Fruit fly (Drosophila melanogaster) whole organism, wandering third instar larva: Measurements from ENCODE around the gene CG9483.

Experiments used
- Abd-B ChIP-seq: fragments of >200 bp; optimal IDR thresholded peaks from 2 replicates; lab custom pipeline; 2017; ENCODE audit warnings: missing biosample characterization, missing genetic modification characterization
- CG9705 ChIP-seq: fragments of 200-800 bp; sonication (Bioruptor generic); optimal IDR thresholded peaks from 2 replicates; lab custom pipeline; 2018; ENCODE audit warnings: missing biosample characterization, mild to moderate bottlenecking, missing genetic modification characterization
- CrebA ChIP-seq: fragments of 200-800 bp; sonication (Bioruptor generic); optimal IDR thresholded peaks from 2 replicates; lab custom pipeline; 2016; ENCODE audit warnings: missing biosample characterization, mild to moderate bottlenecking, missing genetic modification characterization, borderline replicate concordance
- Dfd ChIP-seq: fragments of >200 bp; optimal IDR thresholded peaks from 2 replicates; lab custom pipeline; 2017; ENCODE audit warnings: missing biosample characterization, missing genetic modification characterization
- Dif ChIP-seq: fragments of 200-275, 200-300 bp; sonication (Bioruptor generic); optimal IDR thresholded peaks from 2 replicates; lab custom pipeline; 2018; ENCODE audit warnings: missing biosample characterization, missing genetic modification characterization; ENCODE audit not compliant: partially characterized antibody
- GATAd ChIP-seq: sonication (Bioruptor generic); optimal IDR thresholded peaks from 2 replicates; lab custom pipeline; 2016; ENCODE audit warnings: missing biosample characterization, missing genetic modification characterization
- HLH106 ChIP-seq: fragments of 200-800 bp; optimal IDR thresholded peaks from 3 replicates; lab custom pipeline; 2019; ENCODE audit warnings: missing biosample characterization, mild to moderate bottlenecking, missing genetic modification characterization, moderate library complexity
- Hnf4 ChIP-seq: fragments of 200-800 bp; sonication (Bioruptor generic); optimal IDR thresholded peaks from 2 replicates; lab custom pipeline; 2016; ENCODE audit warnings: missing biosample characterization, mild to moderate bottlenecking, missing genetic modification characterization
- Hr78 ChIP-seq: fragments of >200 bp; optimal IDR thresholded peaks from 2 replicates; lab custom pipeline; 2017; ENCODE audit warnings: missing biosample characterization, missing genetic modification characterization
- Jra ChIP-seq: sonication (Bioruptor generic); optimal IDR thresholded peaks from 2 replicates; lab custom pipeline; 2016; ENCODE audit warnings: missing biosample characterization, missing genetic modification characterization
- Mio ChIP-seq: sonication (Bioruptor generic); optimal IDR thresholded peaks from 2 replicates; lab custom pipeline; 2016; ENCODE audit warnings: missing biosample characterization, missing genetic modification characterization
- Myc ChIP-seq: fragments of >200 bp; optimal IDR thresholded peaks from 2 replicates; lab custom pipeline; 2017
- N ChIP-seq: fragments of >200 bp; optimal IDR thresholded peaks from 2 replicates; lab custom pipeline; 2018; ENCODE audit warnings: missing biosample characterization, missing external identifiers, missing genetic modification characterization
- OdsH ChIP-seq: fragments of 200-800 bp; sonication (Bioruptor generic); optimal IDR thresholded peaks from 2 replicates; lab custom pipeline; 2016; ENCODE audit warnings: missing biosample characterization, mild to moderate bottlenecking, missing genetic modification characterization
- Rel ChIP-seq, 2 experiments: fragments of 200-800 bp; sonication (Bioruptor generic) in 1 of 2; optimal IDR thresholded peaks; 2 replicates in 1 of 2; 3 replicates in 1 of 2; lab custom pipeline; 2016 to 2019; ENCODE audit warnings: mild to moderate bottlenecking in 2 of 2, missing biosample characterization in 2 of 2, missing genetic modification characterization in 2 of 2, moderate library complexity in 1 of 2
- Sp1 ChIP-seq: fragments of 200-800 bp; sonication (Bioruptor generic); optimal IDR thresholded peaks from 3 replicates; lab custom pipeline; 2019; ENCODE audit warnings: missing biosample characterization, mild to moderate bottlenecking, missing genetic modification characterization, moderate library complexity
- Vsx2 ChIP-seq: fragments of 200-300, 225-300 bp; sonication (Bioruptor generic); optimal IDR thresholded peaks from 2 replicates; lab custom pipeline; 2018; ENCODE audit warnings: missing biosample characterization, missing genetic modification characterization; ENCODE audit not compliant: partially characterized antibody
- br ChIP-seq: fragments of 200-800 bp; sonication (Bioruptor generic); optimal IDR thresholded peaks from 2 replicates; lab custom pipeline; 2016; ENCODE audit warnings: missing biosample characterization, missing genetic modification characterization
- brk ChIP-seq: fragments of 200-800 bp; sonication (Bioruptor generic); optimal IDR thresholded peaks from 2 replicates; lab custom pipeline; 2016; ENCODE audit warnings: missing biosample characterization, mild to moderate bottlenecking, missing genetic modification characterization
- dl ChIP-seq, 2 experiments: fragments of 175-275, 200-275 bp in 1 of 2; fragments of 200-275 bp in 1 of 2; sonication (Bioruptor generic); optimal IDR thresholded peaks; lab custom pipeline; 2018; ENCODE audit warnings: mild to moderate bottlenecking in 2 of 2, missing biosample characterization in 2 of 2, missing genetic modification characterization in 2 of 2, moderate library complexity in 2 of 2; ENCODE audit not compliant: partially characterized antibody in 2 of 2, insufficient read depth in 1 of 2
- dmrt93B ChIP-seq: fragments of 200-800 bp; sonication (Bioruptor generic); optimal IDR thresholded peaks from 2 replicates; lab custom pipeline; 2018; ENCODE audit warnings: missing biosample characterization, mild to moderate bottlenecking, missing genetic modification characterization
- dsf ChIP-seq: sonication (Bioruptor generic); optimal IDR thresholded peaks from 2 replicates; lab custom pipeline; 2016; ENCODE audit warnings: missing biosample characterization, missing genetic modification characterization, borderline replicate concordance
- ey ChIP-seq: fragments of 200-800 bp; sonication (Bioruptor generic); optimal IDR thresholded peaks from 2 replicates; lab custom pipeline; 2016; ENCODE audit warnings: missing biosample characterization, missing genetic modification characterization
- foxo ChIP-seq, 2 experiments: fragments of 200-800 bp; sonication (Bioruptor generic); optimal IDR thresholded peaks; 2 replicates in 1 of 2; 3 replicates in 1 of 2; lab custom pipeline; 2016 to 2017; ENCODE audit warnings: missing biosample characterization in 2 of 2, missing genetic modification characterization in 2 of 2
- fru ChIP-seq: fragments of 200-800 bp; sonication (Bioruptor generic); optimal IDR thresholded peaks from 3 replicates; lab custom pipeline; 2016; ENCODE audit warnings: missing biosample characterization, mild to moderate bottlenecking, missing genetic modification characterization
- h ChIP-seq: fragments of 200-800 bp; sonication (Bioruptor generic); optimal IDR thresholded peaks from 3 replicates; lab custom pipeline; 2016; ENCODE audit warnings: missing biosample characterization, mild to moderate bottlenecking, missing genetic modification characterization
- jim ChIP-seq: fragments of 175-275, 200-325 bp; sonication (Bioruptor generic); optimal IDR thresholded peaks from 2 replicates; lab custom pipeline; 2016; ENCODE audit warnings: missing biosample characterization, mild to moderate bottlenecking, missing genetic modification characterization
- lola ChIP-seq: fragments of >200 bp; optimal IDR thresholded peaks from 2 replicates; lab custom pipeline; 2017; ENCODE audit warnings: missing biosample characterization, missing genetic modification characterization
- pan ChIP-seq: fragments of >200 bp; optimal IDR thresholded peaks from 2 replicates; lab custom pipeline; 2017
- psq ChIP-seq: fragments of 200-800 bp; sonication (Bioruptor generic); optimal IDR thresholded peaks from 3 replicates; lab custom pipeline; 2017; ENCODE audit warnings: missing biosample characterization, mild to moderate bottlenecking, missing genetic modification characterization, moderate library complexity
- rgr ChIP-seq: fragments of 200-800 bp; sonication (Bioruptor generic); optimal IDR thresholded peaks from 3 replicates; lab custom pipeline; 2016; ENCODE audit warnings: missing biosample characterization, mild to moderate bottlenecking, missing genetic modification characterization
- sage ChIP-seq: fragments of 200-800 bp; sonication (Bioruptor generic); optimal IDR thresholded peaks from 2 replicates; lab custom pipeline; 2016; ENCODE audit warnings: missing biosample characterization, mild to moderate bottlenecking, missing genetic modification characterization
- sv ChIP-seq: fragments of 200-800 bp; sonication (Bioruptor generic); optimal IDR thresholded peaks from 3 replicates; lab custom pipeline; 2016; ENCODE audit warnings: missing biosample characterization, missing genetic modification characterization
- tai ChIP-seq: sonication (Bioruptor generic); optimal IDR thresholded peaks from 2 replicates; lab custom pipeline; 2016; ENCODE audit warnings: missing biosample characterization, missing genetic modification characterization
- usp ChIP-seq: fragments of >200 bp; optimal IDR thresholded peaks from 2 replicates; lab custom pipeline; 2017; ENCODE audit warnings: missing biosample characterization, missing genetic modification characterization
- woc ChIP-seq: sonication (Bioruptor generic); optimal IDR thresholded peaks from 2 replicates; lab custom pipeline; 2016; ENCODE audit warnings: missing biosample characterization, mild to moderate bottlenecking, missing genetic modification characterization

CG9483 gene

dm6 chr2L:8846726-8847554, 19.6 kb upstream of the CG9483 start:
- TF ChIP-seq fru = peak; percentile 88
- TF ChIP-seq Dif (GFP tag; lab: Kevin White, UChicago) = no peak

dm6 chr2L:8849170-8849569, 17.4 kb upstream of the CG9483 start:
- no peak for TF ChIP-seq Hr78 (GFP tag; lab: Kevin White, UChicago)
- no peak for TF ChIP-seq Dif (GFP tag; lab: Kevin White, UChicago)
- TF ChIP-seq CrebA (GFP tag; lab: Kevin White, UChicago) = no peak
- no peak for TF ChIP-seq Dfd (GFP tag; lab: Kevin White, UChicago)
- no peak for TF ChIP-seq HLH106 (tag; lab: Kevin White, UChicago)
- TF ChIP-seq lola = no peak
- no peak for TF ChIP-seq pan (lab: Kevin White, UChicago)
- TF ChIP-seq Abd-B (GFP tag; lab: Kevin White, UChicago) = no peak
- no peak for TF ChIP-seq Mio
- no peak for TF ChIP-seq Myc (lab: Kevin White, UChicago)
- TF ChIP-seq brk = no peak
- no peak for TF ChIP-seq Rel (GFP tag; optimal IDR thresholded peaks at IDR 0.05; lab: Kevin White, UChicago)
- TF ChIP-seq Rel (tag; optimal IDR thresholded peaks at IDR 0.05; lab: Kevin White, UChicago) = no peak
- TF ChIP-seq usp (GFP tag; lab: Kevin White, UChicago) = no peak
- TF ChIP-seq ey (GFP tag; lab: Kevin White, UChicago) = no peak
- no peak for TF ChIP-seq Sp1 (GFP tag; lab: Kevin White, UChicago)
- no peak for TF ChIP-seq GATAd (GFP tag; lab: Kevin White, UChicago)
- no peak for TF ChIP-seq Hnf4 (GFP tag; lab: Kevin White, UChicago)
- no peak for TF ChIP-seq OdsH (GFP tag; lab: Kevin White, UChicago)
- TF ChIP-seq Vsx2 (GFP tag; lab: Kevin White, UChicago) = no peak
- TF ChIP-seq dsf (GFP tag; lab: Kevin White, UChicago) = no peak

dm6 chr2L:8851061-8851460, 15.5 kb upstream of the CG9483 start:
- TF ChIP-seq brk (no peak), sv (GFP tag; lab: Kevin White, UChicago) (no peak), CG9705 (no peak), N (GFP tag; lab: Kevin White, UChicago) (no peak), dl (GFP tag; optimal IDR thresholded peaks at IDR 0.05; lab: Kevin White, UChicago; ENCODE audit: insufficient read depth in 1 of 2, partially characterized antibody in 2 of 2) (no peak), Hnf4 (GFP tag; lab: Kevin White, UChicago) (no peak), dmrt93B (GFP tag; lab: Kevin White, UChicago) (no peak), OdsH (GFP tag; lab: Kevin White, UChicago) (no peak)

dm6 chr2L:8852235-8852634, 14.3 kb upstream of the CG9483 start:
- TF ChIP-seq rgr (GFP tag; lab: Kevin White, UChicago) (peak; percentile 32), h (GFP tag; lab: Kevin White, UChicago) (peak; percentile 35), foxo (GFP tag; optimal IDR thresholded peaks at IDR 0.05; lab: Kevin White, UChicago) (peak in 1 of 2 experiments; percentile 9), CrebA (GFP tag; lab: Kevin White, UChicago) (no peak)

dm6 chr2L:8855482-8855881, 11.1 kb upstream of the CG9483 start:
- TF ChIP-seq Sp1 (GFP tag; lab: Kevin White, UChicago) = peak; percentile 14
- TF ChIP-seq CG9705 = no peak
- TF ChIP-seq sv (GFP tag; lab: Kevin White, UChicago) = no peak
- no peak for TF ChIP-seq tai (GFP tag; lab: Kevin White, UChicago)
- TF ChIP-seq CrebA (GFP tag; lab: Kevin White, UChicago) = no peak
- no peak for TF ChIP-seq br (GFP tag; lab: Kevin White, UChicago)
- peak; percentile 73 for TF ChIP-seq h (GFP tag; lab: Kevin White, UChicago)
- TF ChIP-seq Dfd (GFP tag; lab: Kevin White, UChicago) = no peak
- TF ChIP-seq brk = peak; percentile 5
- TF ChIP-seq N (GFP tag; lab: Kevin White, UChicago) = no peak
- TF ChIP-seq jim (GFP tag; lab: Kevin White, UChicago) = no peak
- TF ChIP-seq dmrt93B (GFP tag; lab: Kevin White, UChicago) = peak; percentile 30
- TF ChIP-seq Hnf4 (GFP tag; lab: Kevin White, UChicago) = no peak
- TF ChIP-seq foxo (GFP tag; optimal IDR thresholded peaks at IDR 0.05; lab: Kevin White, UChicago) = peak in 1 of 2 experiments; percentile 65
- TF ChIP-seq rgr (GFP tag; lab: Kevin White, UChicago) = peak; percentile 9
- no peak for TF ChIP-seq Myc (lab: Kevin White, UChicago)
- peak; percentile 31 for TF ChIP-seq psq (GFP tag; lab: Kevin White, UChicago)
- TF ChIP-seq HLH106 (tag; lab: Kevin White, UChicago) = peak; percentile 69
- TF ChIP-seq OdsH (GFP tag; lab: Kevin White, UChicago) = no peak
- no peak for TF ChIP-seq Rel (GFP tag; optimal IDR thresholded peaks at IDR 0.05; lab: Kevin White, UChicago)
- no peak for TF ChIP-seq Rel (tag; optimal IDR thresholded peaks at IDR 0.05; lab: Kevin White, UChicago)
- no peak for TF ChIP-seq usp (GFP tag; lab: Kevin White, UChicago)
- no peak for TF ChIP-seq pan (lab: Kevin White, UChicago)
- TF ChIP-seq woc (GFP tag; lab: Kevin White, UChicago) = peak; percentile 56
- no peak for TF ChIP-seq GATAd (GFP tag; lab: Kevin White, UChicago)
- TF ChIP-seq Jra (GFP tag; lab: Kevin White, UChicago) = no peak
- TF ChIP-seq Hr78 (GFP tag; lab: Kevin White, UChicago) = no peak
- TF ChIP-seq Vsx2 (GFP tag; lab: Kevin White, UChicago) = no peak
- peak; percentile 67 for TF ChIP-seq fru
- TF ChIP-seq Mio = no peak
- no peak for TF ChIP-seq sage (GFP tag; lab: Kevin White, UChicago)
